Fruit fly (Drosophila melanogaster): ENCODE measurements around the gene nAChRalpha3.
A peak's percentile ranks its signal among the peaks of the same experiment; 100 is the strongest.

The nAChRalpha3 gene

DNA sequence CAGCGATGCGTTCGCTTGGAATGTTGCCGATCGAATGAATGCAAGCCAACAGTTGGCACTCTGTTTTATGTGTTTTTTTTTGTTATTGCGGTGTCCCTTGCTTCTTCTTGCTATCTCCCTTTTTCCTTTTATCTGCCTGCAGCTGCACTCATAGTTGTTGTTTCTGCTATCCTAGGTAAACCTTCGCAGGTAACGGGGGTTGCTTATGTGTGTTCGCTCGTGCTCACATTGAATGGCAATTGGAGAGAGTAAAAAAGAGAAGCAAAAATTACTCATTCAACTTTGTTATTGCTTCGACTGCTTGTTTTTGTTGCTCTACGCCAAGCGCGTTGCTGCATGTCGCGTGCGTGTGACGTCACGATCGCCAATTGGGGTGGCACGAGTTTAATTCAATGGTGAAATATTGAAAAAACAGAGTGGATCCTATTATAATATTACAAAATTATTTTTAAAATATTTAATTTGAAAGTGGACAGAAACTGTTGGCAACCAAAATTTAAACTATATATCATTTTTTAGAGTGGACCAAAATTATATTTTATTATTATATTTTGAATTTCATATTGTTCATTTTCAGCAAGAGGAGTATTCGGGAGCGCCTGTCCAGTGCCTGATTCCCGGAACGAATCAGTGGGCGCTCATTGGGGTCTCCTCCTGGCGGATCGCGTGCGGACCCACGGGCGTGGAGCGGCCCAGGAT, 95.5 kb downstream of the nAChRalpha3 start, which contains the start of gene Corp:
TSS of gene Corp (minus strand) at position 47 of the 699 bp plus-strand sequence.
- TF ChIP-seq toe (GFP tag; optimal IDR thresholded peaks at IDR 0.05) (no peak), CG14711 (tag; optimal IDR thresholded peaks at IDR 0.05) (peak; percentile 75), CG7045 (GFP tag; optimal IDR thresholded peaks at IDR 0.05) (peak; percentile 54), pad (GFP tag; optimal IDR thresholded peaks at IDR 0.05) (peak; percentile 41), CG1620 (GFP tag; optimal IDR thresholded peaks at IDR 0.05) (no peak), ovo (GFP tag; optimal IDR thresholded peaks at IDR 0.05) (peak; percentile 81), CG12768 (GFP tag; optimal IDR thresholded peaks at IDR 0.05) (no peak), kay (GFP tag; ENCODE audit: borderline replicate concordance) (no peak), tj (GFP tag; optimal IDR thresholded peaks at IDR 0.05) (peak; percentile 48), Hr96 (GFP tag; optimal IDR thresholded peaks at IDR 0.05) (no peak), bab1 (GFP tag; optimal IDR thresholded peaks at IDR 0.05) (peak; percentile 95), CG5204 (GFP tag; optimal IDR thresholded peaks at IDR 0.05) (no peak), cnc (optimal IDR thresholded peaks at IDR 0.05) (no peak), Mnt (GFP tag; optimal IDR thresholded peaks at IDR 0.05) (peak; percentile 36), CG7101 (tag; optimal IDR thresholded peaks at IDR 0.05) (peak; percentile 87), Crg-1 (GFP tag; optimal IDR thresholded peaks at IDR 0.05) (no peak), CG11617 (GFP tag; optimal IDR thresholded peaks at IDR 0.05) (peak; percentile 82), cic (GFP tag; optimal IDR thresholded peaks at IDR 0.05) (peak; percentile 28), CG33017 (tag; optimal IDR thresholded peaks at IDR 0.05) (peak; percentile 64), Clk (GFP tag; optimal IDR thresholded peaks at IDR 0.05) (no peak)

DNA sequence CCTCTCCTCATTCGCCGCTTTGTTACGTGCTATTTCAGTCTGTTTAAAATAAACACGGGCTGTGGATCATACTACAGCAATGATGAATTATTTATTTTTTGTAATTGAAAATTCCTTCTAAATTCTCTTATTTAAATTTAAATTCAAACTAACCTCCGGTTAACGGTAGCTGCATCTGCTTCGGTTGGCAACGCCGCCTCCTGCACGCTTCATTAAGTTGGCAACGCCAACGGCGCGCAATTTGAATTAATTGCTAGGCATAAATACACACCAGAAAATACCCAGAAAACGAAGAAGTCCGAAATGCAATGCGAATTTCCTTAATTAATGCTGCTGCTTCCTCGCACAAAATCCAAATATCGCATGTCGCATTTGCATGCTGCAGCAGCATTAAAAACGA, 101.7 kb downstream of the nAChRalpha3 start:
- peak; percentile 28 for TF ChIP-seq bab1 (GFP tag; optimal IDR thresholded peaks at IDR 0.05)
- no peak for TF ChIP-seq ovo (GFP tag; optimal IDR thresholded peaks at IDR 0.05)

DNA sequence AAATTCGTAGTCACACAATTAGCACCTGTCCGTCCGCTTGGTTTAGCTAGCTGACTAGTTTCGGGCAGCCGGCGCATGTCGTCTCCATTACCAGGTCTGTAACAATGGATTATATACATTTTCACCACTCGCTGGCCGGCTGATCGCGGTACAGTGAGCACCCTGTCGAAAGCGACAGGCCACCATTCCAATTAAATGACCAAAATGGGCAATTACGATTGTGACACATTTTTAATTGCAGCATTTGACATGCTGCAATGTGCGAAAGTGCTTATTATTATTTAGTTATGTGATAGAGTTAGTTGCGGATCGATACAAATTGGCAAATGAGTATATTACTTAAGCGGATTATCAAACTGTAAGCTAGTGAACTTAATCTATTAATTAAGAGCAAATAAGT, 103.7 kb downstream of the nAChRalpha3 start:
- TF ChIP-seq bab1 (GFP tag; optimal IDR thresholded peaks at IDR 0.05) = peak; percentile 46
- no peak for TF ChIP-seq kay (GFP tag; ENCODE audit: borderline replicate concordance)

dm6 chrX:8259881-8260280, 107.1 kb downstream of the nAChRalpha3 start:
- no peak for TF ChIP-seq pad (GFP tag; optimal IDR thresholded peaks at IDR 0.05)
- no peak for TF ChIP-seq cic (GFP tag; optimal IDR thresholded peaks at IDR 0.05)
- peak; percentile 27 for TF ChIP-seq CG1620 (GFP tag; optimal IDR thresholded peaks at IDR 0.05)
- peak; percentile 70 for TF ChIP-seq bab1 (GFP tag; optimal IDR thresholded peaks at IDR 0.05)

dm6 chrX:8258281-8258802, 108.6 kb downstream of the nAChRalpha3 start:
- no peak for TF ChIP-seq cic (GFP tag; optimal IDR thresholded peaks at IDR 0.05)
- peak; percentile 66 for TF ChIP-seq tj (GFP tag; optimal IDR thresholded peaks at IDR 0.05)
- peak; percentile 67 for TF ChIP-seq bab1 (GFP tag; optimal IDR thresholded peaks at IDR 0.05)
- no peak for TF ChIP-seq CG12768 (GFP tag; optimal IDR thresholded peaks at IDR 0.05)
- no peak for TF ChIP-seq CG7101 (tag; optimal IDR thresholded peaks at IDR 0.05)
- TF ChIP-seq ovo (GFP tag; optimal IDR thresholded peaks at IDR 0.05) = no peak

dm6 chrX:8254739-8255326, 112.1 kb downstream of the nAChRalpha3 start:
- TF ChIP-seq cnc (optimal IDR thresholded peaks at IDR 0.05) (no peak), ovo (GFP tag; optimal IDR thresholded peaks at IDR 0.05) (no peak), CG33017 (tag; optimal IDR thresholded peaks at IDR 0.05) (no peak), Hr96 (GFP tag; optimal IDR thresholded peaks at IDR 0.05) (no peak), pad (GFP tag; optimal IDR thresholded peaks at IDR 0.05) (no peak), tj (GFP tag; optimal IDR thresholded peaks at IDR 0.05) (no peak)

DNA sequence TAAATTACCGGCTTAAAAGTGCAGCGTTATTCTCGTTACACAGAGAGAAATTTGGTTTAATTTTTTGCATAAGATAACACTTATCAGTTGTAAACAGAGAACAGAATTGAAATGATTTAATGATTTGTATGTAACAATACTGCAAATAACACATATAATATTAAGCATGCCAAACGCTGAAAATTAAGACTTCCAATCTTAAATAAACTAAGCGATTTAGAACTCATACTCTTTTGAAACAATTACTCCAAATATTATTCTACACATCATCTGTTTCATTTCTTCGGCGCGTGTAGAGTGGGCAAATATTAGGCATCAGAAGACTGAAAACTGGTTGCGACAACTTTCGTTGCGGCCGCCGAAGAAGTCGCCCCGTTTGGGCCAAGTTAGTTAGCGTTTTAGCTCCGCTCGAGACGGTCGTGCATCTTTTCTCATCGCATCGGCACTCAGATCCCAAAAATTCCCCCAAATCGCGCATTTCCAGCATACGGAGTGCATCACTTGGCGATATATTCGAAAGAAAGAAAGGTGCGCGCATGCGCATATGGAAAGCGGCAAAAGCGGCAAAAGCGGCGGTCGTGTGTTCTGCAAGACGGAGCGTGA, 114.6 kb downstream of the nAChRalpha3 start, which contains the start of gene CG1632:
TSS of gene CG1632 (plus strand) at position 387 of the 603 bp plus-strand sequence.
- no peak for TF ChIP-seq CG14711 (tag; optimal IDR thresholded peaks at IDR 0.05)
- TF ChIP-seq CG7101 (tag; optimal IDR thresholded peaks at IDR 0.05) = no peak
- TF ChIP-seq ovo (GFP tag; optimal IDR thresholded peaks at IDR 0.05) = no peak
- TF ChIP-seq Mnt (GFP tag; optimal IDR thresholded peaks at IDR 0.05) = no peak
- TF ChIP-seq pad (GFP tag; optimal IDR thresholded peaks at IDR 0.05) = no peak
- no peak for TF ChIP-seq Hr96 (GFP tag; optimal IDR thresholded peaks at IDR 0.05)
- no peak for TF ChIP-seq CG7045 (GFP tag; optimal IDR thresholded peaks at IDR 0.05)
- no peak for TF ChIP-seq Clk (GFP tag; optimal IDR thresholded peaks at IDR 0.05)
- TF ChIP-seq CG1620 (GFP tag; optimal IDR thresholded peaks at IDR 0.05) = no peak
- TF ChIP-seq bab1 (GFP tag; optimal IDR thresholded peaks at IDR 0.05) = no peak
- TF ChIP-seq CG12768 (GFP tag; optimal IDR thresholded peaks at IDR 0.05) = no peak
- TF ChIP-seq CG11617 (GFP tag; optimal IDR thresholded peaks at IDR 0.05) = no peak

All from whole organism, adult.